Worm (Caenorhabditis elegans): ENCODE results near the gene ZC449.8.

ce11 chrX:4981579-4981978, 34.3 kb upstream of the ZC449.8 start:
- TF ChIP-seq ets-4 (GFP tag; optimal IDR thresholded peaks at IDR 0.05) = no peak
- no peak for TF ChIP-seq efl-1 (GFP tag; optimal IDR thresholded peaks at IDR 0.05)
- no peak for TF ChIP-seq B0019.2 (GFP tag; conservative IDR thresholded peaks at IDR 0.05)
- TF ChIP-seq mel-28 (tag; optimal IDR thresholded peaks at IDR 0.05; ENCODE audit: borderline replicate concordance) = no peak
